Fruit fly (Drosophila melanogaster) whole organism, embryonic: ENCODE results near the gene CG6414.

Experiments
- ATbp ChIP-seq: fragments of 200-800 bp; sonication (Bioruptor generic); optimal IDR thresholded peaks from 2 replicates; lab custom pipeline; 2017; ENCODE audit warnings: missing biosample characterization, mild to moderate bottlenecking, missing genetic modification characterization, missing genetic modification reagents
- Ada2b ChIP-seq: fragments of 200-800 bp; sonication (Bioruptor generic); IDR thresholded peaks from 2 replicates; pipeline ENCODE4 v1.3.6; 2022; ENCODE audit warnings: missing biosample characterization, missing genetic modification characterization
- CG10267 ChIP-seq: fragments of 200-800 bp; sonication (Bioruptor generic); optimal IDR thresholded peaks from 2 replicates; lab custom pipeline; 2018; ENCODE audit warnings: missing biosample characterization, mild to moderate bottlenecking, missing genetic modification characterization, moderate library complexity
- CG10321 ChIP-seq: fragments of 200-800 bp; sonication (Bioruptor generic); IDR thresholded peaks from 2 replicates; pipeline ENCODE4 v1.3.6; 2022; ENCODE audit warnings: missing biosample characterization, missing genetic modification characterization
- CG11093 ChIP-seq: fragments of 200-800 bp; sonication (Bioruptor generic); IDR thresholded peaks from 3 replicates; pipeline ENCODE4 v1.3.6; 2022; ENCODE audit warnings: missing biosample characterization, missing genetic modification characterization
- CG11247 ChIP-seq: fragments of 200-800 bp; sonication (Bioruptor generic); IDR thresholded peaks from 2 replicates; pipeline ENCODE4 v1.3.6; 2022; ENCODE audit warnings: missing biosample characterization, missing genetic modification characterization
- CG11560 ChIP-seq: fragments of 200-800 bp; sonication (Bioruptor generic); IDR thresholded peaks from 3 replicates; pipeline ENCODE4 v1.3.6; 2022; ENCODE audit warnings: missing biosample characterization, missing genetic modification characterization
- CG13123 ChIP-seq: fragments of 200-800 bp; sonication (Bioruptor generic); optimal IDR thresholded peaks from 2 replicates; lab custom pipeline; 2016; ENCODE audit warnings: missing biosample characterization, missing genetic modification characterization
- CG13424 ChIP-seq: fragments of 200-800 bp; sonication (Bioruptor generic); optimal IDR thresholded peaks from 2 replicates; lab custom pipeline; 2019; ENCODE audit warnings: missing biosample characterization, mild to moderate bottlenecking, missing genetic modification characterization, moderate library complexity
- CG15479 ChIP-seq: fragments of 200-800 bp; sonication (Bioruptor generic); optimal IDR thresholded peaks from 3 replicates; lab custom pipeline; 2019; ENCODE audit warnings: missing biosample characterization, mild to moderate bottlenecking, missing genetic modification characterization, moderate library complexity
- CG17361 ChIP-seq: fragments of 200-800 bp; sonication (Bioruptor generic); IDR thresholded peaks from 3 replicates; pipeline ENCODE4 v1.3.6; 2022; ENCODE audit warnings: missing biosample characterization, missing genetic modification characterization
- CG17568 ChIP-seq: fragments of 200-800 bp; sonication (Bioruptor generic); optimal IDR thresholded peaks from 2 replicates; lab custom pipeline; 2018; ENCODE audit warnings: missing biosample characterization, mild to moderate bottlenecking, missing genetic modification characterization, moderate library complexity
- CG17829 ChIP-seq: fragments of 200-800 bp; optimal IDR thresholded peaks from 2 replicates; lab custom pipeline; 2019; ENCODE audit warnings: missing biosample characterization, mild to moderate bottlenecking, missing genetic modification characterization, moderate library complexity
- CG2889 ChIP-seq: fragments of 200-800 bp; sonication (Bioruptor generic); IDR thresholded peaks from 3 replicates; pipeline ENCODE4 v1.3.6; 2022; ENCODE audit warnings: missing biosample characterization, missing genetic modification characterization
- CG4360 ChIP-seq: fragments of 200-800 bp; sonication (Bioruptor generic); IDR thresholded peaks from 2 replicates; pipeline ENCODE4 v1.3.6; 2022; ENCODE audit warnings: missing biosample characterization, missing genetic modification characterization
- CG6175 ChIP-seq: fragments of 200-800 bp; sonication (Bioruptor generic); IDR thresholded peaks from 3 replicates; pipeline ENCODE4 v1.3.6; 2022; ENCODE audit warnings: missing biosample characterization, missing genetic modification characterization
- CG6272 ChIP-seq: fragments of 200-800 bp; sonication (Bioruptor generic); IDR thresholded peaks from 2 replicates; pipeline ENCODE4 v1.3.6; 2022; ENCODE audit warnings: missing biosample characterization, missing genetic modification characterization
- CG6654 ChIP-seq: fragments of 200-800 bp; sonication (Bioruptor generic); optimal IDR thresholded peaks from 2 replicates; lab custom pipeline; 2017; ENCODE audit warnings: missing biosample characterization, mild to moderate bottlenecking, missing genetic modification characterization
- CG6765 ChIP-seq: fragments of 200-800 bp; sonication (Bioruptor generic); optimal IDR thresholded peaks from 3 replicates; lab custom pipeline; 2017; ENCODE audit warnings: missing biosample characterization, mild to moderate bottlenecking, missing genetic modification characterization
- CG7372 ChIP-seq: fragments of 200-800 bp; sonication (Bioruptor generic); IDR thresholded peaks from 2 replicates; pipeline ENCODE4 v1.3.6; 2022; ENCODE audit warnings: missing biosample characterization, missing genetic modification characterization
- CG7987 ChIP-seq: fragments of 200-800 bp; sonication (Bioruptor generic); optimal IDR thresholded peaks from 2 replicates; lab custom pipeline; 2018; ENCODE audit warnings: missing biosample characterization, mild to moderate bottlenecking, missing genetic modification characterization, moderate library complexity
- HLH54F ChIP-seq: fragments of 200-800 bp; sonication (Bioruptor generic); optimal IDR thresholded peaks from 3 replicates; lab custom pipeline; 2016; ENCODE audit warnings: missing biosample characterization, missing genetic modification characterization
- Hr39 ChIP-seq: fragments of >200 bp; optimal IDR thresholded peaks from 2 replicates; lab custom pipeline; 2017
- NfI ChIP-seq: fragments of 200-800 bp; sonication (Bioruptor generic); optimal IDR thresholded peaks from 3 replicates; lab custom pipeline; 2018; ENCODE audit warnings: missing biosample characterization, mild to moderate bottlenecking, missing genetic modification characterization, moderate library complexity
- Opbp ChIP-seq: fragments of 200-800 bp; sonication (Bioruptor generic); IDR thresholded peaks from 3 replicates; pipeline ENCODE4 v1.3.6; 2022; ENCODE audit warnings: missing biosample characterization, missing genetic modification characterization; ENCODE audit not compliant: partially characterized antibody
- Optix ChIP-seq: fragments of 200-800 bp; sonication (Bioruptor generic); IDR thresholded peaks from 3 replicates; pipeline ENCODE4 v1.3.6; 2022; ENCODE audit warnings: missing biosample characterization, missing genetic modification characterization
- Pdp1 ChIP-seq, 2 experiments: fragments of 200-800 bp; sonication (Bioruptor generic); optimal IDR thresholded peaks; 3 replicates each; lab custom pipeline; 2016; ENCODE audit warnings: missing biosample characterization in 2 of 2, missing genetic modification characterization in 2 of 2, mild to moderate bottlenecking in 1 of 2, moderate library complexity in 1 of 2
- Ptx1 ChIP-seq: fragments of 200-800 bp; sonication (Bioruptor generic); IDR thresholded peaks from 2 replicates; pipeline ENCODE4 v1.3.6; 2022; ENCODE audit warnings: missing biosample characterization, missing genetic modification characterization
- Rfx ChIP-seq: fragments of 200-800 bp; sonication (Bioruptor generic); IDR thresholded peaks from 2 replicates; pipeline ENCODE4 v1.3.6; 2022; ENCODE audit warnings: missing biosample characterization, missing genetic modification characterization
- Rx ChIP-seq: fragments of 200-800 bp; sonication (Bioruptor generic); IDR thresholded peaks from 2 replicates; pipeline ENCODE4 v1.3.6; 2022; ENCODE audit warnings: missing biosample characterization, missing genetic modification characterization
- Stat92E ChIP-seq, 3 experiments: fragments of >200 bp in 2 of 3; fragments of 200-800 bp in 1 of 3; sonication (Bioruptor generic) in 1 of 3; optimal IDR thresholded peaks; 2 replicates each; lab custom pipeline; 2017 to 2019; ENCODE audit warnings: missing biosample characterization in 3 of 3, missing genetic modification characterization in 3 of 3, mild to moderate bottlenecking in 1 of 3, moderate library complexity in 1 of 3
- Tbp ChIP-seq: fragments of >200 bp; optimal IDR thresholded peaks from 2 replicates; lab custom pipeline; 2018; ENCODE audit warnings: missing biosample characterization, missing genetic modification characterization
- Xbp1 ChIP-seq: fragments of 200-800 bp; sonication (Bioruptor generic); optimal IDR thresholded peaks from 3 replicates; lab custom pipeline; 2016; ENCODE audit warnings: missing biosample characterization, mild to moderate bottlenecking, missing genetic modification characterization
- br ChIP-seq: fragments of >200 bp; optimal IDR thresholded peaks from 2 replicates; lab custom pipeline; 2017
- cg ChIP-seq: fragments of 200-800 bp; sonication (Bioruptor generic); optimal IDR thresholded peaks from 3 replicates; lab custom pipeline; 2019; ENCODE audit warnings: missing biosample characterization, mild to moderate bottlenecking, missing genetic modification characterization, moderate library complexity
- chinmo ChIP-seq: fragments of 200-800 bp; sonication (Bioruptor generic); IDR thresholded peaks from 4 replicates; pipeline ENCODE4 v1.3.6; 2022; ENCODE audit warnings: missing biosample characterization, missing genetic modification characterization; ENCODE audit not compliant: partially characterized antibody
- crol ChIP-seq: fragments of 200-800 bp; sonication (Bioruptor generic); IDR thresholded peaks from 2 replicates; pipeline ENCODE4 v1.3.6; 2022; ENCODE audit warnings: missing biosample characterization, missing genetic modification characterization
- dmrt11E ChIP-seq: fragments of 200-800 bp; sonication (Bioruptor generic); optimal IDR thresholded peaks from 3 replicates; lab custom pipeline; 2018; ENCODE audit warnings: missing biosample characterization, mild to moderate bottlenecking, missing genetic modification characterization, moderate library complexity
- esg ChIP-seq: fragments of 200-800 bp; sonication (Bioruptor generic); conservative IDR thresholded peaks from 2 replicates; pipeline ENCODE4 v1.3.6; 2022; ENCODE audit warnings: missing biosample characterization, missing genetic modification characterization
- exex ChIP-seq: fragments of 200-800 bp; sonication (Bioruptor generic); optimal IDR thresholded peaks from 4 replicates; lab custom pipeline; 2018; ENCODE audit warnings: missing biosample characterization, mild to moderate bottlenecking, missing genetic modification characterization, moderate library complexity
- fd3F ChIP-seq: fragments of 200-800 bp; sonication (Bioruptor generic); optimal IDR thresholded peaks from 2 replicates; lab custom pipeline; 2018; ENCODE audit warnings: missing biosample characterization, mild to moderate bottlenecking, missing genetic modification characterization, moderate library complexity
- fru ChIP-seq: fragments of >200 bp; optimal IDR thresholded peaks from 2 replicates; lab custom pipeline; 2017
- ftz-f1 ChIP-seq: fragments of 200-800 bp; sonication (Bioruptor generic); optimal IDR thresholded peaks from 2 replicates; lab custom pipeline; 2016; ENCODE audit warnings: missing biosample characterization, missing genetic modification characterization
- jigr1 ChIP-seq: fragments of 200-800 bp; sonication (Bioruptor generic); IDR thresholded peaks from 3 replicates; pipeline ENCODE4 v1.3.6; 2022; ENCODE audit warnings: missing biosample characterization, missing genetic modification characterization
- ken ChIP-seq: fragments of 200-800 bp; sonication (Bioruptor generic); IDR thresholded peaks from 3 replicates; pipeline ENCODE4 v1.3.6; 2022; ENCODE audit warnings: missing biosample characterization, missing genetic modification characterization
- lbe ChIP-seq: fragments of 200-800 bp; sonication (Bioruptor generic); optimal IDR thresholded peaks from 2 replicates; lab custom pipeline; 2016; ENCODE audit warnings: missing biosample characterization, mild to moderate bottlenecking, missing genetic modification characterization
- sens ChIP-seq: fragments of 200-800 bp; sonication (Bioruptor generic); peaks from one replicate; lab custom pipeline; 2016; ENCODE audit warnings: missing biosample characterization, missing genetic modification characterization
- sqz ChIP-seq: fragments of 200-800 bp; sonication (Bioruptor generic); optimal IDR thresholded peaks from 3 replicates; lab custom pipeline; 2018; ENCODE audit warnings: missing biosample characterization, mild to moderate bottlenecking, missing genetic modification characterization
- stwl ChIP-seq: fragments of 200-800 bp; sonication (Bioruptor generic); optimal IDR thresholded peaks from 3 replicates; lab custom pipeline; 2018; ENCODE audit warnings: missing biosample characterization, mild to moderate bottlenecking, missing genetic modification characterization, moderate library complexity
- tin ChIP-seq: fragments of 200-800 bp; sonication (Bioruptor generic); optimal IDR thresholded peaks from 3 replicates; lab custom pipeline; 2016; ENCODE audit warnings: missing biosample characterization, missing genetic modification characterization
- trh ChIP-seq: fragments of 200-800 bp; sonication (Bioruptor generic); optimal IDR thresholded peaks from 2 replicates; lab custom pipeline; 2016; ENCODE audit warnings: missing biosample characterization, missing genetic modification characterization
- tx ChIP-seq: fragments of 200-800 bp; sonication (Bioruptor generic); optimal IDR thresholded peaks from 2 replicates; lab custom pipeline; 2016; ENCODE audit warnings: missing biosample characterization, missing genetic modification characterization
- usp ChIP-seq: fragments of >200 bp; optimal IDR thresholded peaks from 2 replicates; lab custom pipeline; 2017; ENCODE audit warnings: missing biosample characterization, missing genetic modification characterization

The CG6414 gene

dm6 chrX:4010179-4010578, 39.0 kb upstream of the CG6414 start (continued):
- TF ChIP-seq CG6765 (no peak), CG2889 (GFP tag; lab: Robert Waterston, UW) (no peak), Stat92E (GFP tag; optimal IDR thresholded peaks at IDR 0.05; lab: Kevin White, UChicago) (no peak), CG17829 (no peak), CG13424 (tag; lab: Kevin White, UChicago) (peak; percentile 51), CG11093 (GFP tag; lab: Robert Waterston, UW) (peak; percentile 52; the same call in 1 of the 3 replicates), ATbp (GFP tag; lab: Kevin White, UChicago) (no peak), esg (GFP tag; lab: Robert Waterston, UW) (peak; percentile 56), crol (GFP tag; lab: Robert Waterston, UW) (no peak), CG11560 (tag; lab: Robert Waterston, UW) (0 out of 3 replicates have a peak, but pooled peaks have one; percentile 33), trh (no peak), tin (GFP tag; lab: Kevin White, UChicago) (peak; percentile 46), sens (GFP tag; lab: Kevin White, UChicago) (peak; percentile 75), ken (GFP tag; lab: Robert Waterston, UW) (peak; percentile 69), CG6175 (GFP tag; lab: Robert Waterston, UW) (0 out of 3 replicates have a peak, but pooled peaks have one; percentile 30), exex (tag; lab: Kevin White, UChicago) (no peak), Ada2b (peak; percentile 47), NfI (GFP tag; lab: Kevin White, UChicago) (peak; percentile 41), CG7372 (GFP tag; lab: Robert Waterston, UW) (no peak), ftz-f1 (no peak), CG6654 (GFP tag; lab: Kevin White, UChicago) (no peak), CG4360 (GFP tag; lab: Robert Waterston, UW) (peak; percentile 26; the same call in 1 of the 2 replicates), Xbp1 (GFP tag; lab: Kevin White, UChicago) (peak; percentile 41), Tbp (GFP tag; lab: Kevin White, UChicago) (no peak), Pdp1 (GFP tag; optimal IDR thresholded peaks at IDR 0.05; lab: Kevin White, UChicago) (peak; percentile 40 to 50), cg (no peak), usp (GFP tag; lab: Kevin White, UChicago) (no peak), CG10267 (tag; lab: Kevin White, UChicago) (no peak), Opbp (no peak), dmrt11E (tag; lab: Kevin White, UChicago) (peak; percentile 31), Ptx1 (GFP tag; lab: Robert Waterston, UW) (peak; percentile 61), CG15479 (GFP tag; lab: Kevin White, UChicago) (no peak), lbe (GFP tag; lab: Kevin White, UChicago) (no peak), CG7987 (GFP tag; lab: Kevin White, UChicago) (no peak), jigr1 (GFP tag; lab: Robert Waterston, UW) (no peak), CG13123 (no peak), CG10321 (GFP tag; lab: Robert Waterston, UW) (no peak), Optix (GFP tag; lab: Robert Waterston, UW) (0 out of 3 replicates have a peak, but pooled peaks have one; percentile 22), sqz (GFP tag; lab: Kevin White, UChicago) (peak; percentile 75), br (no peak), stwl (tag; lab: Kevin White, UChicago) (no peak), tx (GFP tag; lab: Kevin White, UChicago) (no peak), CG6272 (GFP tag; lab: Robert Waterston, UW) (no peak), Rfx (GFP tag; lab: Robert Waterston, UW) (peak; percentile 59), fd3F (GFP tag; lab: Kevin White, UChicago) (no peak), CG17568 (GFP tag; lab: Kevin White, UChicago) (no peak), CG11247 (peak; percentile 58; the same call in 1 of the 2 replicates), Rx (GFP tag; lab: Robert Waterston, UW) (peak; percentile 43), fru (lab: Kevin White, UChicago) (no peak), HLH54F (GFP tag; lab: Kevin White, UChicago) (peak; percentile 5), chinmo (GFP tag; lab: Robert Waterston, UW) (no peak), Hr39 (lab: Kevin White, UChicago) (no peak), CG17361 (GFP tag; lab: Robert Waterston, UW) (no peak)
